Worm (Caenorhabditis elegans) whole organism, L3 larva: Measurements from ENCODE around the gene F53F1.2.

Experiments
- aly-2 ChIP-seq: fragments of 150-350 bp; optimal IDR thresholded peaks from 2 replicates; lab custom pipeline; 2014; ENCODE audit warnings: missing biosample characterization, missing genetic modification characterization
- ceh-28 ChIP-seq: fragments of 150-350 bp; optimal IDR thresholded peaks from 2 replicates; lab custom pipeline; 2014; ENCODE audit warnings: missing biosample characterization, missing genetic modification reagents, missing genetic modification characterization
- elt-2 ChIP-seq: sonication (generic microtip); optimal IDR thresholded peaks from 2 replicates; lab custom pipeline; 2016; ENCODE audit warnings: missing genetic modification reagents, mild to moderate bottlenecking, missing genetic modification characterization, missing compliant biosample characterization
- eor-1 ChIP-seq, 2 experiments: fragments of 150-350 bp; optimal IDR thresholded peaks; 2 replicates each; lab custom pipeline; 2014 to 2018; ENCODE audit warnings: missing biosample characterization in 2 of 2, missing genetic modification characterization in 2 of 2
- fos-1 ChIP-seq: fragments of 150-350 bp; optimal IDR thresholded peaks from 2 replicates; lab custom pipeline; 2014; ENCODE audit warnings: missing biosample characterization, missing genetic modification characterization
- nhr-11 ChIP-seq: fragments of 150-350 bp; optimal IDR thresholded peaks from 2 replicates; lab custom pipeline; 2014; ENCODE audit warnings: missing biosample characterization, missing genetic modification characterization
- nhr-25 ChIP-seq: sonication (generic microtip); optimal IDR thresholded peaks from 2 replicates; lab custom pipeline; 2017; ENCODE audit warnings: missing biosample characterization, missing genetic modification characterization
- unc-62 ChIP-seq: fragments of 150-350 bp; sonication (generic microtip); optimal IDR thresholded peaks from 4 replicates; lab custom pipeline; 2014; ENCODE audit warnings: missing biosample characterization, missing genetic modification reagents, missing genetic modification characterization
- ztf-4 ChIP-seq: fragments of 150-350 bp; optimal IDR thresholded peaks from 2 replicates; lab custom pipeline; 2014; ENCODE audit warnings: missing biosample characterization, missing genetic modification characterization

DNA sequence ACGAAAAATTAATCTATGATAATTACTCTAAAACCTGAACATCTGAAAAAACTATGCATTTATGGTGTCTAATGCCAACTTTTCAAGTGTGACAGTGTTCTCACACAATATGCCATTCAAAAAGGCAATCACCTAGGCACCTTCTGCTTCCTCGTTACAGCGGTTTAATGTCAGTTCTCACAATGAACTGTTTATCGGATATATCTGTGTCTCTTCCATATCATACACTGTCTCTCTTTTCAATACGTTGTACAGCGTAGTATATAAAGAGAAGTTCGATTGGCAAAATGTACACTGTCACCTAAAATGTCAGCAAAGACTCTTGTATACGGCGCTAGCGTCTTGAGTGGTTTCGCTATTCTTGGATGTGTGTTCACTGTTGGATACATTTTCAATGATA, 35.0 kb downstream of the F53F1.2 start, which contains the start of gene col-162:
- TF ChIP-seq nhr-11 (tag; lab: Kevin White, UChicago) (no peak), nhr-25 (tag; lab: Kevin White, UChicago) (no peak), elt-2 (tag; lab: Kevin White, UChicago) (no peak), unc-62 (no peak), ztf-4 (tag; lab: Kevin White, UChicago) (no peak), fos-1 (tag; lab: Kevin White, UChicago) (no peak), ceh-28 (tag; lab: Kevin White, UChicago) (no peak), aly-2 (no peak), eor-1 (tag; optimal IDR thresholded peaks at IDR 0.05; lab: Kevin White, UChicago) (no peak)
